Fruit fly (Drosophila melanogaster) whole organism, pupa: ENCODE measurements around the gene Gr66a.

ENCODE experiments used
- CG10348 ChIP-seq: fragments of 200-800 bp; sonication (Bioruptor generic); IDR thresholded peaks from 2 replicates; pipeline ENCODE4 v1.3.6; 2022; ENCODE audit warnings: missing biosample characterization, missing genetic modification characterization
- CG12605 ChIP-seq: fragments of 200-800 bp; sonication (Bioruptor generic); IDR thresholded peaks from 2 replicates; pipeline ENCODE4 v1.3.6; 2022; ENCODE audit warnings: missing biosample characterization, missing genetic modification characterization
- CG13204 ChIP-seq: fragments of 200-800 bp; sonication (Bioruptor generic); optimal IDR thresholded peaks from 2 replicates; lab custom pipeline; 2018; ENCODE audit warnings: missing biosample characterization, mild to moderate bottlenecking, missing genetic modification characterization, moderate library complexity
- CG14655 ChIP-seq: fragments of 200-800 bp; sonication (Bioruptor generic); optimal IDR thresholded peaks from 3 replicates; lab custom pipeline; 2017; ENCODE audit warnings: mild to moderate bottlenecking, missing biosample characterization, missing genetic modification reagents, missing genetic modification characterization
- CG15710 ChIP-seq: fragments of 200-800 bp; sonication (Bioruptor generic); optimal IDR thresholded peaks from 2 replicates; lab custom pipeline; 2018; ENCODE audit warnings: missing biosample characterization, mild to moderate bottlenecking, missing genetic modification characterization, moderate library complexity
- CG17806 ChIP-seq: fragments of 200-800 bp; sonication (Bioruptor generic); optimal IDR thresholded peaks from 2 replicates; lab custom pipeline; 2018; ENCODE audit warnings: missing biosample characterization, mild to moderate bottlenecking, missing genetic modification characterization, moderate library complexity
- CG32121 ChIP-seq: fragments of 200-800 bp; sonication (Bioruptor generic); IDR thresholded peaks from 2 replicates; pipeline ENCODE4 v1.3.6; 2022; ENCODE audit warnings: missing biosample characterization, missing genetic modification characterization
- CG34367 ChIP-seq: fragments of 200-800 bp; sonication (Bioruptor generic); optimal IDR thresholded peaks from 2 replicates; lab custom pipeline; 2018; ENCODE audit warnings: missing biosample characterization, mild to moderate bottlenecking, missing genetic modification characterization
- CG4496 ChIP-seq: fragments of 200-800 bp; sonication (Bioruptor generic); IDR thresholded peaks from 3 replicates; pipeline ENCODE4 v1.3.6; 2022; ENCODE audit warnings: missing biosample characterization, missing genetic modification characterization
- CG8159 ChIP-seq: fragments of 200-800 bp; sonication (Bioruptor generic); optimal IDR thresholded peaks from 3 replicates; lab custom pipeline; 2018; ENCODE audit warnings: missing biosample characterization, mild to moderate bottlenecking, missing genetic modification characterization, moderate library complexity
- CG8301 ChIP-seq: fragments of 200-800 bp; sonication (Bioruptor generic); optimal IDR thresholded peaks from 2 replicates; lab custom pipeline; 2018; ENCODE audit warnings: missing biosample characterization, mild to moderate bottlenecking, missing genetic modification characterization
- CG9948 ChIP-seq: fragments of 200-800 bp; sonication (Bioruptor generic); optimal IDR thresholded peaks from 2 replicates; lab custom pipeline; 2018; ENCODE audit warnings: missing biosample characterization, mild to moderate bottlenecking, missing genetic modification characterization, moderate library complexity
- D1 ChIP-seq: fragments of 200-800 bp; sonication (Bioruptor generic); optimal IDR thresholded peaks from 2 replicates; lab custom pipeline; 2018; ENCODE audit warnings: missing biosample characterization, mild to moderate bottlenecking, missing genetic modification characterization, moderate library complexity
- EcR ChIP-seq: fragments of 200-800 bp; sonication (Bioruptor generic); optimal IDR thresholded peaks from 3 replicates; lab custom pipeline; 2019; ENCODE audit warnings: missing biosample characterization, missing genetic modification characterization, mild to moderate bottlenecking, moderate library complexity, missing genetic modification reagents
- Ets98B ChIP-seq: fragments of 200-800 bp; sonication (Bioruptor generic); IDR thresholded peaks from 2 replicates; pipeline ENCODE4 v1.3.6; 2022; ENCODE audit warnings: missing biosample characterization, missing genetic modification characterization
- Pif1A ChIP-seq: fragments of 200-800 bp; sonication (Bioruptor generic); optimal IDR thresholded peaks from 3 replicates; lab custom pipeline; 2016; ENCODE audit warnings: missing biosample characterization, missing genetic modification characterization
- Pif1B ChIP-seq: fragments of 200-800 bp; sonication (Bioruptor generic); optimal IDR thresholded peaks from 3 replicates; lab custom pipeline; 2016; ENCODE audit warnings: missing biosample characterization, missing genetic modification characterization
- Snoo ChIP-seq: fragments of 200-800 bp; sonication (Bioruptor generic); optimal IDR thresholded peaks from 3 replicates; lab custom pipeline; 2017; ENCODE audit warnings: missing biosample characterization, mild to moderate bottlenecking, missing genetic modification characterization, inconsistent platforms
- fd96Ca ChIP-seq: fragments of 200-800 bp; sonication (Bioruptor generic); IDR thresholded peaks from 3 replicates; pipeline ENCODE4 v1.3.6; 2022; ENCODE audit warnings: missing biosample characterization, missing genetic modification characterization
- gl ChIP-seq: fragments of 200-800 bp; sonication (Bioruptor generic); optimal IDR thresholded peaks from 2 replicates; lab custom pipeline; 2018; ENCODE audit warnings: missing biosample characterization, mild to moderate bottlenecking, missing genetic modification characterization
- rn ChIP-seq: fragments of 200-800 bp; sonication (Bioruptor generic); IDR thresholded peaks from 2 replicates; pipeline ENCODE4 v1.3.6; 2022; ENCODE audit warnings: missing biosample characterization, missing genetic modification characterization

Gr66a gene

dm6 chr3L:8315141-8315816 is 8.5 kb upstream of the Gr66a start, which contains the start of gene Cpsf6:
Gene Cpsf6, minus strand, starts transcription at chr3L:8315502.
- TF ChIP-seq EcR (GFP tag; lab: Kevin White, UChicago), result no peak
- TF ChIP-seq Ets98B (GFP tag; lab: Robert Waterston, UW), result peak; percentile 19; the same call in 1 of the 2 replicates
- no peak for TF ChIP-seq CG14655 (GFP tag; lab: Kevin White, UChicago)
- peak; percentile 17 for TF ChIP-seq CG34367
- no peak for TF ChIP-seq Snoo (tag; lab: Kevin White, UChicago)
- no peak for TF ChIP-seq CG10348 (GFP tag; lab: Robert Waterston, UW)
- no peak for TF ChIP-seq gl (tag; lab: Kevin White, UChicago)
- TF ChIP-seq CG9948 (tag; lab: Kevin White, UChicago), result peak; percentile 6
- no peak for TF ChIP-seq CG8159 (tag; lab: Kevin White, UChicago)
- no peak for TF ChIP-seq CG13204 (GFP tag; lab: Kevin White, UChicago)
- no peak for TF ChIP-seq CG15710 (tag; lab: Kevin White, UChicago)
- TF ChIP-seq CG12605 (GFP tag; lab: Robert Waterston, UW), result no peak
- no peak for TF ChIP-seq rn (GFP tag; lab: Robert Waterston, UW)
- TF ChIP-seq CG17806 (tag; lab: Kevin White, UChicago), result peak; percentile 13
- TF ChIP-seq D1 (tag; lab: Kevin White, UChicago), result no peak
- peak; percentile 42; the same call in 1 of the 3 replicates for TF ChIP-seq CG4496 (GFP tag; lab: Robert Waterston, UW)
- no peak for TF ChIP-seq fd96Ca (GFP tag; lab: Robert Waterston, UW)

- TF ChIP-seq CG10348 (GFP tag; lab: Robert Waterston, UW), result no peak
- TF ChIP-seq CG4496 (GFP tag; lab: Robert Waterston, UW), result peak; percentile 63; the same call in 2 of the 3 replicates
- no peak for TF ChIP-seq CG13204 (GFP tag; lab: Kevin White, UChicago)
- peak; percentile 48; the same call in 1 of the 2 replicates for TF ChIP-seq Ets98B (GFP tag; lab: Robert Waterston, UW)
- no peak for TF ChIP-seq fd96Ca (GFP tag; lab: Robert Waterston, UW)
- no peak for TF ChIP-seq CG8159 (tag; lab: Kevin White, UChicago)
- TF ChIP-seq Pif1A (GFP tag; lab: Kevin White, UChicago), result peak; percentile 32
- TF ChIP-seq CG15710 (tag; lab: Kevin White, UChicago), result no peak
- TF ChIP-seq CG32121 (GFP tag; lab: Robert Waterston, UW), result no peak
- TF ChIP-seq CG34367, result no peak
- no peak for TF ChIP-seq CG9948 (tag; lab: Kevin White, UChicago)
Measured at dm6 chr3L:8314788-8315140, 8.0 kb upstream of the Gr66a start.

DNA sequence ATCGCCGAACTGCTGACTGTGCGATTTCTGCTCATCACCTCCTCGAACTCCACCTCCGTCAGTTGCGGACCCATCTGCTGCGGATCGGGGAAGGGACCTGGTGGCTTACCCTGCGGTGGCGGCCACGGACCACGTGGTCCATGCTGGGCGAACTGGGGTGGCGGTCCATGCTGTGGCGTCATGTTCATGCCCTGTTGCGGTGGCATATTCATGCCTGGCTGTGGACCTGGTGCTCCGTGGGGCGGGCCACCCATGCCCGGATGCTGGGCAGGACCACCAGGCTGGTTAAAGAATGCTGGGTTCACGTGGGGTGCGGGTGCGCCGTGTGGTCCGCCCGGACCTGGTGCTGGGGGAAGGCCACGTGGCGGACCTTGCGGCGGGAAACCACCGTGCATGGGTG is 5.5 kb upstream of the Gr66a start:
- TF ChIP-seq EcR (GFP tag; lab: Kevin White, UChicago) (no peak), fd96Ca (GFP tag; lab: Robert Waterston, UW) (peak; percentile 42; the same call in 1 of the 3 replicates)

DNA sequence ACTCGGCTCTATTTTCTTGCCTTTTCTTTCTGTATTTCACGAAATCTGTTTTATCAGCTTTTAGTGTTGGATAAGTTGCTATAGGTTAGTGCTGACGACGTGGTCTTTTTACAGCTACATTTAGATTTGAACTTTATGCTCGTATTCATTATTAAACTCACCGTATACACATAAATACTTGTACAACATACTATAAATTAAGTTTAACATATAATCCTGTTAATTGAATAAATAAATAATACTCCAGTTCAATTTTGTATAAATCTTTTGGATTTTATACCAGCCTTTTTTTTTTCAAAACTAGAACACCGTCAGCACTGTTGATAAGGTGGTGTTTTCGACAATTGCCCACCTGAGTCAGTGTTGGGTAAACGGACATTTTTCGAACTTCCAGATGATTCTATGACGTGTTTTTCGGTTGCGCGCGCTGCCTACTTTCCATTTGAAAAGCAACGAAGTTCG is 2.1 kb upstream of the Gr66a start, which contains the start of gene BI-1:
Gene BI-1, minus strand, starts transcription at position 51 of the 462 bp plus-strand sequence.
- no peak for TF ChIP-seq EcR (GFP tag; lab: Kevin White, UChicago)
- TF ChIP-seq CG34367, result peak; percentile 21
- no peak for TF ChIP-seq Pif1A (GFP tag; lab: Kevin White, UChicago)
- TF ChIP-seq CG15710 (tag; lab: Kevin White, UChicago), result peak; percentile 69
- no peak for TF ChIP-seq Ets98B (GFP tag; lab: Robert Waterston, UW)
- TF ChIP-seq CG17806 (tag; lab: Kevin White, UChicago), result peak; percentile 33
- TF ChIP-seq Pif1B (GFP tag; lab: Kevin White, UChicago), result no peak
- TF ChIP-seq CG13204 (GFP tag; lab: Kevin White, UChicago), result no peak
- peak; percentile 62 for TF ChIP-seq Snoo (tag; lab: Kevin White, UChicago)
- peak; percentile 43 for TF ChIP-seq CG9948 (tag; lab: Kevin White, UChicago)

DNA sequence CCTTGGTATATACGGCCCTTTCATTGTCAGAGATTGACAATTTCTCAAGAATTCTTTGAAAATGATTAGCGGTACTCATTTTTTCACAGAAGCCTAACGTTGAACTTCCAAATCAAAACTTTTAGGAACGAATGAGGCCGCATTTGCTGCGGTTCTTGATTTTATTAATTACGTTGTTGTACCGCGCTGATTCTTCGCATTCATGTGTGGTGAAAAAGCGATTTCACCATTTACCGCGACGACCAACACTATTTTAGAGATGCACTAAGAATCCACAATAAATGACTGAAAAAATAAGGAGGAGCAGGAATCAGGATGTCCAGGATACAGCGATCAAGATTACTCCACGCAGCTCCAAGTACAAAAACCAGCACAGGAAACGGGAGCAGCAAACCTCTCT is 2.9 kb downstream of the Gr66a start, which contains the start of the genes CG7194 and Sbp2:
Gene CG7194, minus strand, starts transcription at position 148 of the 400 bp plus-strand sequence.
Gene Sbp2, plus strand, starts transcription at position 246 of the 400 bp plus-strand sequence.
- no peak for TF ChIP-seq CG17806 (tag; lab: Kevin White, UChicago)
- peak; percentile 6 for TF ChIP-seq gl (tag; lab: Kevin White, UChicago)
- TF ChIP-seq CG4496 (GFP tag; lab: Robert Waterston, UW), result no peak

- TF ChIP-seq CG8159 (tag; lab: Kevin White, UChicago), result peak; percentile 54
- TF ChIP-seq D1 (tag; lab: Kevin White, UChicago), result no peak
- peak; percentile 59 for TF ChIP-seq Ets98B (GFP tag; lab: Robert Waterston, UW)
- peak; percentile 80 for TF ChIP-seq fd96Ca (GFP tag; lab: Robert Waterston, UW)
- peak; percentile 54 for TF ChIP-seq CG12605 (GFP tag; lab: Robert Waterston, UW)
- TF ChIP-seq CG9948 (tag; lab: Kevin White, UChicago), result peak; percentile 41
- TF ChIP-seq rn (GFP tag; lab: Robert Waterston, UW), result 0 out of 2 replicates have a peak, but pooled peaks have one; percentile 7
- TF ChIP-seq Pif1B (GFP tag; lab: Kevin White, UChicago), result no peak
- no peak for TF ChIP-seq CG14655 (GFP tag; lab: Kevin White, UChicago)
- peak; percentile 53 for TF ChIP-seq Snoo (tag; lab: Kevin White, UChicago)
- TF ChIP-seq CG32121 (GFP tag; lab: Robert Waterston, UW), result peak; percentile 58; the same call in 1 of the 2 replicates
- peak; percentile 39 for TF ChIP-seq CG15710 (tag; lab: Kevin White, UChicago)
- TF ChIP-seq Pif1A (GFP tag; lab: Kevin White, UChicago), result no peak
- peak; percentile 5 for TF ChIP-seq EcR (GFP tag; lab: Kevin White, UChicago)
- peak; percentile 72; the same call in 1 of the 3 replicates for TF ChIP-seq CG4496 (GFP tag; lab: Robert Waterston, UW)
- TF ChIP-seq CG17806 (tag; lab: Kevin White, UChicago), result peak; percentile 68
- TF ChIP-seq gl (tag; lab: Kevin White, UChicago), result no peak
- TF ChIP-seq CG8301 (tag; lab: Kevin White, UChicago), result peak; percentile 37
- no peak for TF ChIP-seq CG13204 (GFP tag; lab: Kevin White, UChicago)
- no peak for TF ChIP-seq CG34367
- TF ChIP-seq CG10348 (GFP tag; lab: Robert Waterston, UW), result no peak
- TF ChIP-seq, all 21 proteins: peak for 13
Measured at dm6 chr3L:8299224-8300130, 7.3 kb downstream of the Gr66a start, which contains the start of the genes Arl5 and CG13671. Gene Arl5, minus strand, starts transcription at chr3L:8299839. Gene CG13671, plus strand, starts transcription at chr3L:8300064.
